Fruit fly (Drosophila melanogaster): Measurements from ENCODE around the gene Jhbp1.

Gene Jhbp1

dm6 chr3R:4960898-4961819 is 4.1 kb upstream of the Jhbp1 start, which contains the start of gene Jhbp2 (continued):
- TF ChIP-seq dsx (GFP tag; optimal IDR thresholded peaks at IDR 0.05; ENCODE audit: poor library complexity, severe bottlenecking), result peak; percentile 24
- TF ChIP-seq Eip78C (GFP tag), result peak; percentile 83
- peak; percentile 78 for TF ChIP-seq topi (GFP tag; optimal IDR thresholded peaks at IDR 0.05)
- TF ChIP-seq OdsH (GFP tag; optimal IDR thresholded peaks at IDR 0.05), result peak; percentile 46
- no peak for TF ChIP-seq Gug (GFP tag; IDR thresholded peaks at IDR 0.05)
- no peak for TF ChIP-seq CG6276 (GFP tag; optimal IDR thresholded peaks at IDR 0.05)
- 0 out of 2 replicates have a peak, but pooled peaks have one; percentile 18 for TF ChIP-seq CG15336 (GFP tag; IDR thresholded peaks at IDR 0.05)
- TF ChIP-seq Hr4 (GFP tag; optimal IDR thresholded peaks at IDR 0.05), result no peak
- peak; percentile 76 for TF ChIP-seq lz (GFP tag; optimal IDR thresholded peaks at IDR 0.05)
- TF ChIP-seq CG31627 (GFP tag; optimal IDR thresholded peaks at IDR 0.05), result peak; percentile 71
- peak; percentile 55 for TF ChIP-seq CG34406 (GFP tag; optimal IDR thresholded peaks at IDR 0.05)
- TF ChIP-seq Blimp-1 (GFP tag; optimal IDR thresholded peaks at IDR 0.05), result peak; percentile 90
- peak; percentile 44 for TF ChIP-seq CG7368 (GFP tag; optimal IDR thresholded peaks at IDR 0.05)
- TF ChIP-seq achi (GFP tag; optimal IDR thresholded peaks at IDR 0.05), result peak; percentile 45
- peak; percentile 39 for TF ChIP-seq CG32006 (GFP tag; optimal IDR thresholded peaks at IDR 0.05)
- TF ChIP-seq cyc (GFP tag; optimal IDR thresholded peaks at IDR 0.05), result peak; percentile 66
- TF ChIP-seq acj6 (GFP tag; optimal IDR thresholded peaks at IDR 0.05), result peak; percentile 49
- TF ChIP-seq CG11902 (GFP tag; optimal IDR thresholded peaks at IDR 0.05), result peak; percentile 35
- 0 out of 3 replicates have a peak, but pooled peaks have one; percentile 29 for TF ChIP-seq CG8119 (GFP tag; IDR thresholded peaks at IDR 0.05)
- peak; percentile 26 for TF ChIP-seq CG6808 (GFP tag; optimal IDR thresholded peaks at IDR 0.05)
- TF ChIP-seq Sox102F (GFP tag; optimal IDR thresholded peaks at IDR 0.05), result peak; percentile 72
- 0 out of 3 replicates have a peak, but pooled peaks have one; percentile 27 for TF ChIP-seq eg (GFP tag; IDR thresholded peaks at IDR 0.05)
- TF ChIP-seq Sox14 (GFP tag; optimal IDR thresholded peaks at IDR 0.05), result peak; percentile 55
- peak; percentile 11 for TF ChIP-seq CG3032 (tag; optimal IDR thresholded peaks at IDR 0.05)

dm6 chr3R:4961946-4962345 is 3.3 kb upstream of the Jhbp1 start:
- TF ChIP-seq Eip78C (GFP tag) (peak; percentile 21), CG11762 (GFP tag; optimal IDR thresholded peaks at IDR 0.05; ENCODE audit: insufficient read depth) (no peak)

dm6 chr3R:4962689-4963088 is 2.6 kb upstream of the Jhbp1 start:
- TF ChIP-seq fd59A (GFP tag; optimal IDR thresholded peaks at IDR 0.05), result no peak
- no peak for TF ChIP-seq CG34406 (GFP tag; optimal IDR thresholded peaks at IDR 0.05)
- no peak for TF ChIP-seq Met (GFP tag; optimal IDR thresholded peaks at IDR 0.05)
- TF ChIP-seq pdm3 (GFP tag; optimal IDR thresholded peaks at IDR 0.05), result no peak
- no peak for TF ChIP-seq CG3032 (tag; optimal IDR thresholded peaks at IDR 0.05)
- peak; percentile 1 for TF ChIP-seq CG3919 (GFP tag; optimal IDR thresholded peaks at IDR 0.05)
- TF ChIP-seq OdsH (GFP tag; optimal IDR thresholded peaks at IDR 0.05), result peak; percentile 10
- no peak for TF ChIP-seq acj6 (GFP tag; optimal IDR thresholded peaks at IDR 0.05)
- no peak for TF ChIP-seq Eip75B (GFP tag; optimal IDR thresholded peaks at IDR 0.05)
- TF ChIP-seq Ets96B (tag; optimal IDR thresholded peaks at IDR 0.05), result no peak
- no peak for TF ChIP-seq CG6854 (GFP tag; optimal IDR thresholded peaks at IDR 0.05)
- no peak for TF ChIP-seq Blimp-1 (GFP tag; optimal IDR thresholded peaks at IDR 0.05)
- TF ChIP-seq salr (GFP tag; optimal IDR thresholded peaks at IDR 0.05), result no peak
- TF ChIP-seq CG10631 (GFP tag; optimal IDR thresholded peaks at IDR 0.05), result no peak
- no peak for TF ChIP-seq CG32006 (GFP tag; optimal IDR thresholded peaks at IDR 0.05)
- no peak for TF ChIP-seq esn (GFP tag; optimal IDR thresholded peaks at IDR 0.05)
- no peak for TF ChIP-seq CG4318 (GFP tag; optimal IDR thresholded peaks at IDR 0.05)
- no peak for TF ChIP-seq Hr38 (GFP tag; optimal IDR thresholded peaks at IDR 0.05)
- TF ChIP-seq CG11294 (GFP tag; IDR thresholded peaks at IDR 0.05), result no peak
- no peak for TF ChIP-seq spab (GFP tag; optimal IDR thresholded peaks at IDR 0.05)
- no peak for TF ChIP-seq vri (GFP tag; optimal IDR thresholded peaks at IDR 0.05)
- no peak for TF ChIP-seq CG15336 (GFP tag; IDR thresholded peaks at IDR 0.05)
- no peak for TF ChIP-seq Sox15 (GFP tag; optimal IDR thresholded peaks at IDR 0.05)
- TF ChIP-seq CG10669 (GFP tag; optimal IDR thresholded peaks at IDR 0.05), result no peak
- TF ChIP-seq achi (GFP tag; optimal IDR thresholded peaks at IDR 0.05), result no peak
- no peak for TF ChIP-seq Gug (GFP tag; IDR thresholded peaks at IDR 0.05)
- no peak for TF ChIP-seq Eip78C (GFP tag)
- no peak for TF ChIP-seq Eip93F (GFP tag; optimal IDR thresholded peaks at IDR 0.05)
- TF ChIP-seq Hr39 (GFP tag; optimal IDR thresholded peaks at IDR 0.05), result peak; percentile 50
- no peak for TF ChIP-seq CG9139 (GFP tag; optimal IDR thresholded peaks at IDR 0.05)
- peak; percentile 37 for TF ChIP-seq dsx (GFP tag; optimal IDR thresholded peaks at IDR 0.05; ENCODE audit: poor library complexity, severe bottlenecking)
- no peak for TF ChIP-seq eg (GFP tag; IDR thresholded peaks at IDR 0.05)

Data from whole organism, prepupa.